Worm (Caenorhabditis elegans) whole organism, late embryonic: ENCODE results near the gene srx-88.

Source experiments
- C08G9.2 ChIP-seq: sonication (generic microtip); optimal IDR thresholded peaks from 2 replicates; lab custom pipeline; 2016; ENCODE audit warnings: mild to moderate bottlenecking, missing genetic modification characterization, moderate library complexity, missing compliant biosample characterization
- ama-1 ChIP-seq: fragments of 150-350 bp; optimal IDR thresholded peaks from 2 replicates; lab custom pipeline; 2014
- ceh-18 ChIP-seq: sonication (generic microtip); optimal IDR thresholded peaks from 2 replicates; lab custom pipeline; 2016; ENCODE audit warnings: missing genetic modification characterization, missing compliant biosample characterization
- ceh-22 ChIP-seq: sonication (generic microtip); optimal IDR thresholded peaks from 2 replicates; lab custom pipeline; 2017; ENCODE audit warnings: missing biosample characterization, missing genetic modification characterization
- ceh-30 ChIP-seq: fragments of 150-350 bp; optimal IDR thresholded peaks from 2 replicates; lab custom pipeline; 2014; ENCODE audit warnings: missing biosample characterization, missing genetic modification characterization
- ceh-31 ChIP-seq: sonication (generic microtip); optimal IDR thresholded peaks from 2 replicates; lab custom pipeline; 2016; ENCODE audit warnings: missing genetic modification characterization, missing compliant biosample characterization
- dmd-4 ChIP-seq: sonication (generic microtip); optimal IDR thresholded peaks from 2 replicates; lab custom pipeline; 2016; ENCODE audit warnings: borderline replicate concordance, missing genetic modification characterization, missing compliant biosample characterization
- madf-2 ChIP-seq: sonication (generic microtip); optimal IDR thresholded peaks from 2 replicates; lab custom pipeline; 2017; ENCODE audit warnings: missing genetic modification characterization, missing compliant biosample characterization
- nfya-1 ChIP-seq: sonication (generic microtip); optimal IDR thresholded peaks from 2 replicates; lab custom pipeline; 2017; ENCODE audit warnings: missing genetic modification characterization, mild to moderate bottlenecking, missing compliant biosample characterization, antibody characterized with exemption, moderate library complexity
- pag-3 ChIP-seq: sonication (generic microtip); optimal IDR thresholded peaks from 2 replicates; lab custom pipeline; 2016; ENCODE audit warnings: missing compliant biosample characterization, missing genetic modification characterization, borderline replicate concordance
- pqm-1 ChIP-seq: sonication (generic microtip); optimal IDR thresholded peaks from 2 replicates; lab custom pipeline; 2016; ENCODE audit warnings: missing genetic modification characterization, missing compliant biosample characterization
- rnt-1 ChIP-seq: sonication (generic microtip); optimal IDR thresholded peaks from 2 replicates; lab custom pipeline; 2016; ENCODE audit warnings: missing genetic modification characterization, missing compliant biosample characterization
- syd-9 ChIP-seq: sonication (generic microtip); optimal IDR thresholded peaks from 2 replicates; lab custom pipeline; 2016; ENCODE audit warnings: mild to moderate bottlenecking, missing genetic modification characterization, moderate library complexity, missing compliant biosample characterization

ce11 chrV:11614805-11615497 is 31.6 kb downstream of the srx-88 start:
- no peak for TF ChIP-seq C08G9.2 (tag; lab: Kevin White, UChicago)
- TF ChIP-seq syd-9: no peak
- TF ChIP-seq rnt-1 (tag; lab: Kevin White, UChicago): no peak
- no peak for TF ChIP-seq ceh-22 (tag; lab: Kevin White, UChicago)
- TF ChIP-seq ceh-30 (tag; lab: Kevin White, UChicago): no peak
- no peak for TF ChIP-seq ceh-18
- TF ChIP-seq dmd-4: no peak
- TF ChIP-seq pqm-1: no peak
- TF ChIP-seq ceh-31 (tag; lab: Kevin White, UChicago): no peak
- no peak for TF ChIP-seq pag-3 (tag; lab: Kevin White, UChicago)
- no peak for TF ChIP-seq ama-1 (lab: Kevin White, UChicago)
- TF ChIP-seq nfya-1 (tag; lab: Kevin White, UChicago): no peak
- TF ChIP-seq madf-2: no peak
